Fruit fly (Drosophila melanogaster) whole organism, wandering third instar larva: ENCODE results near the gene roq.

Source experiments
- Abd-B ChIP-seq: fragments of >200 bp; optimal IDR thresholded peaks from 2 replicates; lab custom pipeline; 2017; ENCODE audit warnings: missing biosample characterization, missing genetic modification characterization
- CG32264 ChIP-seq: fragments of 200-800 bp; sonication (Bioruptor generic); optimal IDR thresholded peaks from 2 replicates; lab custom pipeline; 2016; ENCODE audit warnings: missing biosample characterization, missing genetic modification characterization
- CG9705 ChIP-seq: fragments of 200-800 bp; sonication (Bioruptor generic); optimal IDR thresholded peaks from 2 replicates; lab custom pipeline; 2018; ENCODE audit warnings: missing biosample characterization, mild to moderate bottlenecking, missing genetic modification characterization
- CrebA ChIP-seq: fragments of 200-800 bp; sonication (Bioruptor generic); optimal IDR thresholded peaks from 2 replicates; lab custom pipeline; 2016; ENCODE audit warnings: missing biosample characterization, mild to moderate bottlenecking, missing genetic modification characterization, borderline replicate concordance
- Dfd ChIP-seq: fragments of >200 bp; optimal IDR thresholded peaks from 2 replicates; lab custom pipeline; 2017; ENCODE audit warnings: missing biosample characterization, missing genetic modification characterization
- Dif ChIP-seq: fragments of 200-275, 200-300 bp; sonication (Bioruptor generic); optimal IDR thresholded peaks from 2 replicates; lab custom pipeline; 2018; ENCODE audit warnings: missing biosample characterization, missing genetic modification characterization; ENCODE audit not compliant: partially characterized antibody
- GATAd ChIP-seq: sonication (Bioruptor generic); optimal IDR thresholded peaks from 2 replicates; lab custom pipeline; 2016; ENCODE audit warnings: missing biosample characterization, missing genetic modification characterization
- HLH106 ChIP-seq: fragments of 200-800 bp; optimal IDR thresholded peaks from 3 replicates; lab custom pipeline; 2019; ENCODE audit warnings: missing biosample characterization, mild to moderate bottlenecking, missing genetic modification characterization, moderate library complexity
- Hnf4 ChIP-seq: fragments of 200-800 bp; sonication (Bioruptor generic); optimal IDR thresholded peaks from 2 replicates; lab custom pipeline; 2016; ENCODE audit warnings: missing biosample characterization, mild to moderate bottlenecking, missing genetic modification characterization
- Hr83 ChIP-seq: fragments of 200-300 bp; sonication (Bioruptor generic); optimal IDR thresholded peaks from 2 replicates; lab custom pipeline; 2016; ENCODE audit warnings: missing biosample characterization, mild to moderate bottlenecking, missing genetic modification characterization, moderate library complexity; ENCODE audit not compliant: poor library complexity, severe bottlenecking
- Jra ChIP-seq: sonication (Bioruptor generic); optimal IDR thresholded peaks from 2 replicates; lab custom pipeline; 2016; ENCODE audit warnings: missing biosample characterization, missing genetic modification characterization
- Myc ChIP-seq: fragments of >200 bp; optimal IDR thresholded peaks from 2 replicates; lab custom pipeline; 2017
- N ChIP-seq: fragments of >200 bp; optimal IDR thresholded peaks from 2 replicates; lab custom pipeline; 2018; ENCODE audit warnings: missing biosample characterization, missing external identifiers, missing genetic modification characterization
- OdsH ChIP-seq: fragments of 200-800 bp; sonication (Bioruptor generic); optimal IDR thresholded peaks from 2 replicates; lab custom pipeline; 2016; ENCODE audit warnings: missing biosample characterization, mild to moderate bottlenecking, missing genetic modification characterization
- Rel ChIP-seq, 2 experiments: fragments of 200-800 bp; sonication (Bioruptor generic) in 1 of 2; optimal IDR thresholded peaks; 2 replicates in 1 of 2; 3 replicates in 1 of 2; lab custom pipeline; 2016 to 2019; ENCODE audit warnings: mild to moderate bottlenecking in 2 of 2, missing biosample characterization in 2 of 2, missing genetic modification characterization in 2 of 2, moderate library complexity in 1 of 2
- Sp1 ChIP-seq: fragments of 200-800 bp; sonication (Bioruptor generic); optimal IDR thresholded peaks from 3 replicates; lab custom pipeline; 2019; ENCODE audit warnings: missing biosample characterization, mild to moderate bottlenecking, missing genetic modification characterization, moderate library complexity
- Vsx2 ChIP-seq: fragments of 200-300, 225-300 bp; sonication (Bioruptor generic); optimal IDR thresholded peaks from 2 replicates; lab custom pipeline; 2018; ENCODE audit warnings: missing biosample characterization, missing genetic modification characterization; ENCODE audit not compliant: partially characterized antibody
- br ChIP-seq: fragments of 200-800 bp; sonication (Bioruptor generic); optimal IDR thresholded peaks from 2 replicates; lab custom pipeline; 2016; ENCODE audit warnings: missing biosample characterization, missing genetic modification characterization
- brk ChIP-seq: fragments of 200-800 bp; sonication (Bioruptor generic); optimal IDR thresholded peaks from 2 replicates; lab custom pipeline; 2016; ENCODE audit warnings: missing biosample characterization, mild to moderate bottlenecking, missing genetic modification characterization
- dl ChIP-seq, 2 experiments: fragments of 175-275, 200-275 bp in 1 of 2; fragments of 200-275 bp in 1 of 2; sonication (Bioruptor generic); optimal IDR thresholded peaks; lab custom pipeline; 2018; ENCODE audit warnings: mild to moderate bottlenecking in 2 of 2, missing biosample characterization in 2 of 2, missing genetic modification characterization in 2 of 2, moderate library complexity in 2 of 2; ENCODE audit not compliant: partially characterized antibody in 2 of 2, insufficient read depth in 1 of 2
- dmrt93B ChIP-seq: fragments of 200-800 bp; sonication (Bioruptor generic); optimal IDR thresholded peaks from 2 replicates; lab custom pipeline; 2018; ENCODE audit warnings: missing biosample characterization, mild to moderate bottlenecking, missing genetic modification characterization
- dsf ChIP-seq: sonication (Bioruptor generic); optimal IDR thresholded peaks from 2 replicates; lab custom pipeline; 2016; ENCODE audit warnings: missing biosample characterization, missing genetic modification characterization, borderline replicate concordance
- ey ChIP-seq: fragments of 200-800 bp; sonication (Bioruptor generic); optimal IDR thresholded peaks from 2 replicates; lab custom pipeline; 2016; ENCODE audit warnings: missing biosample characterization, missing genetic modification characterization
- foxo ChIP-seq, 2 experiments: fragments of 200-800 bp; sonication (Bioruptor generic); optimal IDR thresholded peaks; 2 replicates in 1 of 2; 3 replicates in 1 of 2; lab custom pipeline; 2016 to 2017; ENCODE audit warnings: missing biosample characterization in 2 of 2, missing genetic modification characterization in 2 of 2
- fru ChIP-seq: fragments of 200-800 bp; sonication (Bioruptor generic); optimal IDR thresholded peaks from 3 replicates; lab custom pipeline; 2016; ENCODE audit warnings: missing biosample characterization, mild to moderate bottlenecking, missing genetic modification characterization
- h ChIP-seq: fragments of 200-800 bp; sonication (Bioruptor generic); optimal IDR thresholded peaks from 3 replicates; lab custom pipeline; 2016; ENCODE audit warnings: missing biosample characterization, mild to moderate bottlenecking, missing genetic modification characterization
- psq ChIP-seq: fragments of 200-800 bp; sonication (Bioruptor generic); optimal IDR thresholded peaks from 3 replicates; lab custom pipeline; 2017; ENCODE audit warnings: missing biosample characterization, mild to moderate bottlenecking, missing genetic modification characterization, moderate library complexity
- rgr ChIP-seq: fragments of 200-800 bp; sonication (Bioruptor generic); optimal IDR thresholded peaks from 3 replicates; lab custom pipeline; 2016; ENCODE audit warnings: missing biosample characterization, mild to moderate bottlenecking, missing genetic modification characterization
- sage ChIP-seq: fragments of 200-800 bp; sonication (Bioruptor generic); optimal IDR thresholded peaks from 2 replicates; lab custom pipeline; 2016; ENCODE audit warnings: missing biosample characterization, mild to moderate bottlenecking, missing genetic modification characterization
- sv ChIP-seq: fragments of 200-800 bp; sonication (Bioruptor generic); optimal IDR thresholded peaks from 3 replicates; lab custom pipeline; 2016; ENCODE audit warnings: missing biosample characterization, missing genetic modification characterization
- tai ChIP-seq: sonication (Bioruptor generic); optimal IDR thresholded peaks from 2 replicates; lab custom pipeline; 2016; ENCODE audit warnings: missing biosample characterization, missing genetic modification characterization
- usp ChIP-seq: fragments of >200 bp; optimal IDR thresholded peaks from 2 replicates; lab custom pipeline; 2017; ENCODE audit warnings: missing biosample characterization, missing genetic modification characterization
- woc ChIP-seq: sonication (Bioruptor generic); optimal IDR thresholded peaks from 2 replicates; lab custom pipeline; 2016; ENCODE audit warnings: missing biosample characterization, mild to moderate bottlenecking, missing genetic modification characterization

Gene roq

DNA sequence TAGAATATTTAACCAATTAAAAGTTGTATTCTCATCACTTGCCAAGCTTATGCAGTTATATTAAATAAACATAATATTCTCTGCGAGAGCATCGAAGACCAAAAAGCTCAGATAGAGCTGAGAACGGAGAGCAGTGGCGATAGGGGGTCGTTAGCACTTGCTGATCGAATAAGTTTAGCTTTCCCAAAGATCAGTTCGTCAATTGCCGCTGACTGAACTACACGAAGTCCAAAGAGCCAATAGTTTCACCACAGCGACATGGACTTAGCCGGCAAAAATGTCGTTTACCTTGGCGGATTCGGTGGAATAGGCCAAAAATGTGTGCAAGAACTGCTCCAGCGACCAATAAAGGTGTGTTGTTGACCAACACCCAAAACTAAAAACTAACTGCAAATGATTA lies 10.2 kb downstream of the roq start, which contains the start of gene CG4842:
Gene CG4842 (plus strand): TSS at position 191 of the 400 bp plus-strand sequence.
- TF ChIP-seq N (no peak), woc (GFP tag; lab: Kevin White, UChicago) (no peak), Rel (GFP tag; optimal IDR thresholded peaks at IDR 0.05; lab: Kevin White, UChicago) (no peak), Rel (tag; optimal IDR thresholded peaks at IDR 0.05; lab: Kevin White, UChicago) (no peak), rgr (GFP tag; lab: Kevin White, UChicago) (no peak), tai (GFP tag; lab: Kevin White, UChicago) (no peak), HLH106 (tag; lab: Kevin White, UChicago) (no peak), CrebA (GFP tag; lab: Kevin White, UChicago) (no peak), dmrt93B (GFP tag; lab: Kevin White, UChicago) (no peak), Sp1 (GFP tag; lab: Kevin White, UChicago) (no peak), Abd-B (no peak), h (no peak), sage (GFP tag; lab: Kevin White, UChicago) (no peak), br (GFP tag; lab: Kevin White, UChicago) (no peak), fru (GFP tag; lab: Kevin White, UChicago) (no peak), foxo (GFP tag; optimal IDR thresholded peaks at IDR 0.05; lab: Kevin White, UChicago) (no peak), Myc (no peak), GATAd (no peak), OdsH (GFP tag; lab: Kevin White, UChicago) (no peak), ey (GFP tag; lab: Kevin White, UChicago) (no peak), brk (GFP tag; lab: Kevin White, UChicago) (no peak)
- TF ChIP-seq, all 38 proteins: peak for 0

DNA sequence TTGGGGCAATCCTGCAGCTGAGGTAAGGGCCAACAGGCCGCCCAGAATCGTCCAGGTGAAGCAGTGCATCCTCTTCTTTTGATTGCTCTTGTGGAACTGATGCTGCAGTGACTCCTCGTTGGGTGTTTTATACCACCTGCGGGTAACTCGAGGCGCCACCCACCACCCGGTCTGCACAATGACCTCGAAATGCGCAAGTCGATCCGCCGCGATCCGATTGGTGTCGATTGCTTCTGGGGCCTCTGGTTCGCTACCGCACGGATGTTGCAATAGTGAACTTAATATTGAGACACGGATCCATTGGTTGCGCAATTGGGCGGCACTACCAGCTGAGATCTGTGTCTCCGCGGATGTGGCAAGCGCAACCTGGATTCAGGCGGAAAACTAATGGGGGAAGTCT lies 11.1 kb downstream of the roq start, which contains the start of gene Cpr72Ec:
Gene Cpr72Ec (minus strand): TSS at position 101 of the 400 bp plus-strand sequence.
- TF ChIP-seq dl (GFP tag; optimal IDR thresholded peaks at IDR 0.05; lab: Kevin White, UChicago; ENCODE audit: insufficient read depth in 1 of 2, partially characterized antibody in 2 of 2) (no peak), Vsx2 (GFP tag; lab: Kevin White, UChicago) (no peak)

DNA sequence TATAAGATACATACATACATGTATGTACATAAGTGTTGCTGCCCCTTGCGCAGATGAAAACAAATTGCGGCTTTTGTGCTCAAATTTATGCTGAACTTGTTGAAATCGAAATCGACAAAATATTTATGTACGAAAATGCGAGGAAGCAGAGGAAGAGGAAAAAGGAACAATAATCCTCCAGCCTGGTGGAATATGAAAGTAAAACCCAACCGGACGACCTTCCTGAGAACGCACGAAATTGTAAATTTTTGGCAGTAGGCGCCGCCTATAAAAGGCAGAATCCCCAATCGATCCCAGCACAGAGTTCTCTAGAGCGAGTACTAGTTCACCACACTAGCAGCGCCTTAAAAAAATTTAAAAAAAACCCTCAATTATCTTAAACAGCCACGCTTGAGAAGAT lies 13.8 kb downstream of the roq start, which contains the start of gene Cpr72Eb:
Gene Cpr72Eb (plus strand): TSS at position 301 of the 400 bp plus-strand sequence.
- TF ChIP-seq dl (GFP tag; optimal IDR thresholded peaks at IDR 0.05; lab: Kevin White, UChicago; ENCODE audit: insufficient read depth in 1 of 2, partially characterized antibody in 2 of 2), result no peak
- TF ChIP-seq br (GFP tag; lab: Kevin White, UChicago), result no peak
- no peak for TF ChIP-seq Rel (GFP tag; optimal IDR thresholded peaks at IDR 0.05; lab: Kevin White, UChicago)
- no peak for TF ChIP-seq Rel (tag; optimal IDR thresholded peaks at IDR 0.05; lab: Kevin White, UChicago)
- TF ChIP-seq CrebA (GFP tag; lab: Kevin White, UChicago), result no peak
- no peak for TF ChIP-seq OdsH (GFP tag; lab: Kevin White, UChicago)
- no peak for TF ChIP-seq Dif
- TF ChIP-seq rgr (GFP tag; lab: Kevin White, UChicago), result no peak
- no peak for TF ChIP-seq Vsx2 (GFP tag; lab: Kevin White, UChicago)
- TF ChIP-seq dmrt93B (GFP tag; lab: Kevin White, UChicago), result no peak
- no peak for TF ChIP-seq usp (GFP tag; lab: Kevin White, UChicago)
- TF ChIP-seq CG9705 (GFP tag; lab: Kevin White, UChicago), result no peak
- no peak for TF ChIP-seq brk (GFP tag; lab: Kevin White, UChicago)
- TF ChIP-seq Hr83 (GFP tag; lab: Kevin White, UChicago), result no peak
- TF ChIP-seq Hnf4, result no peak
- no peak for TF ChIP-seq woc (GFP tag; lab: Kevin White, UChicago)

DNA sequence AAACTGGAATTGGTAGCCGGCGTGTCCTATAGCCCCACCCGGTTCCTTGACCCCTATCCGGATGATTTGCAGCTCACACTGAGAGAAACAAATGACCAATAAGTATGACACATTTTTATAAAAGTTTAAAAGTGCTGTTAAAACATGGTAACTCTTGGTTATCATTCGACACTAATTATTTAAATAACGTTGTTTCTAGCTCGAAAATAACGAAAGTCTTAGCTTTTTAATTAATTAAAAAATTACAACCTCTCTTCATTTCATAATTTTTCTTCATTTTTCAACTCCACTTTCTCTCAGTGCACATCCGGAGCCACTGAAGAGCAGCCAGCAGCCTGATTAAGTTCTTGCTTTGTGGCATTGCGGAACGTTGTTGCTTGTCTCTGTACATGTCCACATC lies 14.2 kb downstream of the roq start:
- TF ChIP-seq Hnf4 (peak; percentile 65), sv (no peak), Sp1 (GFP tag; lab: Kevin White, UChicago) (peak; percentile 78), HLH106 (tag; lab: Kevin White, UChicago) (peak; percentile 82), Myc (no peak), rgr (GFP tag; lab: Kevin White, UChicago) (peak; percentile 70), ey (GFP tag; lab: Kevin White, UChicago) (peak; percentile 69), OdsH (GFP tag; lab: Kevin White, UChicago) (peak; percentile 81), sage (GFP tag; lab: Kevin White, UChicago) (no peak), fru (GFP tag; lab: Kevin White, UChicago) (peak; percentile 81), h (peak; percentile 83), br (GFP tag; lab: Kevin White, UChicago) (peak; percentile 73), Dif (no peak), woc (GFP tag; lab: Kevin White, UChicago) (peak; percentile 67), CG32264 (GFP tag; lab: Kevin White, UChicago) (peak; percentile 25), dsf (GFP tag; lab: Kevin White, UChicago) (no peak), psq (GFP tag; lab: Kevin White, UChicago) (peak; percentile 66), CrebA (GFP tag; lab: Kevin White, UChicago) (no peak), Hr83 (GFP tag; lab: Kevin White, UChicago) (no peak), foxo (GFP tag; optimal IDR thresholded peaks at IDR 0.05; lab: Kevin White, UChicago) (peak in 1 of 2 experiments; percentile 78), Jra (GFP tag; lab: Kevin White, UChicago) (no peak), GATAd (no peak), Dfd (GFP tag; lab: Kevin White, UChicago) (no peak), brk (GFP tag; lab: Kevin White, UChicago) (peak; percentile 27), CG9705 (GFP tag; lab: Kevin White, UChicago) (peak; percentile 39), dmrt93B (GFP tag; lab: Kevin White, UChicago) (peak; percentile 56)
